Worm (Caenorhabditis elegans) whole organism, young adult: Measurements from ENCODE around the gene ent-1.
A peak's percentile ranks its signal among the peaks of the same experiment; 100 is the strongest.

ENCODE experiments used
- B0261.1 ChIP-seq: sonication (generic microtip); optimal IDR thresholded peaks from 2 replicates; lab custom pipeline; 2016; ENCODE audit warnings: mild to moderate bottlenecking, missing genetic modification characterization, moderate library complexity, missing compliant biosample characterization
- B0336.3 ChIP-seq: fragments of 200-800 bp; sonication (Bioruptor generic); IDR thresholded peaks from 2 replicates; pipeline ENCODE4 v1.3.6; 2022; ENCODE audit warnings: missing genetic modification characterization, missing compliant biosample characterization
- C17E4.6 ChIP-seq: fragments of 200-800 bp; sonication (Bioruptor generic); IDR thresholded peaks from 2 replicates; pipeline ENCODE4 v1.3.6; 2022; ENCODE audit warnings: missing genetic modification reagents, missing genetic modification characterization, missing compliant biosample characterization
- D2030.7 ChIP-seq: fragments of 200-800 bp; sonication (Bioruptor generic); IDR thresholded peaks from 2 replicates; pipeline ENCODE4 v1.3.6; 2022; ENCODE audit warnings: missing genetic modification reagents, missing genetic modification characterization, missing compliant biosample characterization
- F22D6.2 ChIP-seq: sonication (generic microtip); optimal IDR thresholded peaks from 2 replicates; lab custom pipeline; 2016; ENCODE audit warnings: mild to moderate bottlenecking, missing genetic modification characterization, missing compliant biosample characterization
- F37B4.10 ChIP-seq: fragments of 200-800 bp; sonication (Bioruptor generic); IDR thresholded peaks from 2 replicates; pipeline ENCODE4 v1.3.6; 2022; ENCODE audit warnings: missing genetic modification characterization, missing compliant biosample characterization
- F49E8.2 ChIP-seq: sonication (generic microtip); optimal IDR thresholded peaks from 3 replicates; lab custom pipeline; 2017; ENCODE audit warnings: missing genetic modification characterization, mild to moderate bottlenecking, missing compliant biosample characterization, antibody characterized with exemption, moderate library complexity; ENCODE audit not compliant: insufficient read depth
- F52B5.7 ChIP-seq: sonication (generic microtip); optimal IDR thresholded peaks from 2 replicates; lab custom pipeline; 2016; ENCODE audit warnings: mild to moderate bottlenecking, missing genetic modification characterization, missing compliant biosample characterization
- F55B11.4 ChIP-seq: sonication (generic microtip); optimal IDR thresholded peaks from 2 replicates; lab custom pipeline; 2016; ENCODE audit warnings: missing compliant biosample characterization, missing genetic modification characterization, borderline replicate concordance; ENCODE audit not compliant: insufficient read depth
- T07F8.4 ChIP-seq: sonication (generic microtip); optimal IDR thresholded peaks from 2 replicates; lab custom pipeline; 2016; ENCODE audit warnings: mild to moderate bottlenecking, missing genetic modification characterization, moderate library complexity, missing compliant biosample characterization
- T26A5.8 ChIP-seq: sonication (generic microtip); optimal IDR thresholded peaks from 2 replicates; lab custom pipeline; 2016; ENCODE audit warnings: missing genetic modification characterization, missing compliant biosample characterization
- Y56A3A.18 ChIP-seq: fragments of 200-800 bp; sonication (Bioruptor generic); IDR thresholded peaks from 2 replicates; pipeline ENCODE4 v1.3.6; 2022; ENCODE audit warnings: missing genetic modification reagents, missing genetic modification characterization, missing compliant biosample characterization
- akir-1 ChIP-seq: fragments of 200-800 bp; sonication (Bioruptor generic); optimal IDR thresholded peaks from 2 replicates; lab custom pipeline; 2018; ENCODE audit warnings: mild to moderate bottlenecking, missing genetic modification characterization, moderate library complexity, missing compliant biosample characterization
- aptf-2 ChIP-seq: fragments of 200-800 bp; sonication (Bioruptor generic); conservative IDR thresholded peaks from 2 replicates; pipeline ENCODE4 v1.3.6; 2022; ENCODE audit warnings: missing genetic modification reagents, missing genetic modification characterization, missing compliant biosample characterization
- aptf-3 ChIP-seq: fragments of 200-800 bp; sonication (Bioruptor generic); IDR thresholded peaks from 2 replicates; pipeline ENCODE4 v1.3.6; 2022; ENCODE audit warnings: missing genetic modification characterization, missing compliant biosample characterization
- athp-1 ChIP-seq: sonication (generic microtip); optimal IDR thresholded peaks from 2 replicates; lab custom pipeline; 2017; ENCODE audit warnings: mild to moderate bottlenecking, missing genetic modification characterization, missing compliant biosample characterization
- attf-3 ChIP-seq: fragments of 200-800 bp; sonication (Bioruptor generic); conservative IDR thresholded peaks from 2 replicates; pipeline ENCODE4 v1.3.6; 2022; ENCODE audit warnings: missing genetic modification reagents, missing genetic modification characterization, missing compliant biosample characterization
- attf-6 ChIP-seq: fragments of 200-800 bp; sonication (Bioruptor generic); IDR thresholded peaks from 2 replicates; pipeline ENCODE4 v1.3.6; 2022; ENCODE audit warnings: missing genetic modification reagents, missing genetic modification characterization, missing compliant biosample characterization
- ceh-79 ChIP-seq: sonication (generic microtip); optimal IDR thresholded peaks from 2 replicates; lab custom pipeline; 2017; ENCODE audit warnings: mild to moderate bottlenecking, missing genetic modification characterization, missing compliant biosample characterization
- die-1 ChIP-seq: sonication (generic microtip); optimal IDR thresholded peaks from 2 replicates; lab custom pipeline; 2016; ENCODE audit warnings: missing genotype, mild to moderate bottlenecking, missing genetic modification characterization, missing compliant biosample characterization
- dpff-1 ChIP-seq: sonication (generic microtip); optimal IDR thresholded peaks from 2 replicates; lab custom pipeline; 2017; ENCODE audit warnings: mild to moderate bottlenecking, missing genetic modification characterization, missing compliant biosample characterization
- efl-1 ChIP-seq: fragments of 150-350 bp; optimal IDR thresholded peaks from 2 replicates; lab custom pipeline; 2014; ENCODE audit warnings: missing biosample characterization, missing genetic modification reagents, missing genetic modification characterization
- egl-44 ChIP-seq: fragments of 200-800 bp; sonication (Bioruptor generic); IDR thresholded peaks from 2 replicates; pipeline ENCODE4 v1.3.6; 2022; ENCODE audit warnings: missing genetic modification reagents, missing genetic modification characterization, missing compliant biosample characterization
- egrh-3 ChIP-seq: fragments of 200-800 bp; sonication (Bioruptor generic); IDR thresholded peaks from 2 replicates; pipeline ENCODE4 v1.3.6; 2022; ENCODE audit warnings: missing genetic modification reagents, missing genetic modification characterization, missing compliant biosample characterization
- fkh-3 ChIP-seq: sonication (generic microtip); optimal IDR thresholded peaks from 2 replicates; lab custom pipeline; 2016; ENCODE audit warnings: mild to moderate bottlenecking, missing genetic modification characterization, missing compliant biosample characterization
- hlh-12 ChIP-seq: sonication (generic microtip); optimal IDR thresholded peaks from 2 replicates; lab custom pipeline; 2016; ENCODE audit warnings: missing genetic modification characterization, missing compliant biosample characterization
- hmg-1.2 ChIP-seq: fragments of 200-800 bp; sonication (Bioruptor generic); IDR thresholded peaks from 2 replicates; pipeline ENCODE4 v1.3.6; 2022; ENCODE audit warnings: missing genetic modification reagents, missing genetic modification characterization, missing compliant biosample characterization
- hmg-20 ChIP-seq: fragments of 200-800 bp; sonication (Bioruptor generic); IDR thresholded peaks from 2 replicates; pipeline ENCODE4 v1.3.6; 2022; ENCODE audit warnings: missing genetic modification reagents, missing genetic modification characterization, missing compliant biosample characterization
- let-526 ChIP-seq: fragments of 200-800 bp; sonication (Bioruptor generic); IDR thresholded peaks from 2 replicates; pipeline ENCODE4 v1.3.6; 2022; ENCODE audit warnings: missing genetic modification reagents, missing genetic modification characterization, missing compliant biosample characterization
- lin-26 ChIP-seq: fragments of 200-800 bp; sonication (Bioruptor generic); IDR thresholded peaks from 2 replicates; pipeline ENCODE4 v1.3.6; 2022; ENCODE audit warnings: missing genetic modification reagents, missing genetic modification characterization, missing compliant biosample characterization
- lin-35 ChIP-seq, 3 experiments: fragments of 150-350 bp in 2 of 3; sonication (generic microtip) in 1 of 3; optimal IDR thresholded peaks; 2 replicates each; lab custom pipeline; 2014 to 2018; ENCODE audit warnings: missing biosample characterization in 3 of 3, missing genetic modification characterization in 3 of 3, missing genetic modification reagents in 3 of 3
- lin-40 ChIP-seq: sonication (generic microtip); optimal IDR thresholded peaks from 2 replicates; lab custom pipeline; 2016; ENCODE audit warnings: missing genetic modification characterization, mild to moderate bottlenecking, missing compliant biosample characterization, missing genotype, missing genetic modification reagents
- lin-54 ChIP-seq: fragments of 200-800 bp; sonication (Bioruptor generic); optimal IDR thresholded peaks from 2 replicates; lab custom pipeline; 2018; ENCODE audit warnings: mild to moderate bottlenecking, missing genetic modification characterization, missing compliant biosample characterization
- mes-4 ChIP-seq: sonication (generic microtip); optimal IDR thresholded peaks from 2 replicates; lab custom pipeline; 2016; ENCODE audit warnings: missing genotype, missing genetic modification characterization, missing compliant biosample characterization
- nfya-2 ChIP-seq: fragments of 200-800 bp; sonication (Bioruptor generic); IDR thresholded peaks from 2 replicates; pipeline ENCODE4 v1.3.6; 2022; ENCODE audit warnings: missing genetic modification reagents, missing genetic modification characterization, missing compliant biosample characterization
- nfyb-1 ChIP-seq: fragments of 200-800 bp; sonication (Bioruptor generic); IDR thresholded peaks from 2 replicates; pipeline ENCODE4 v1.3.6; 2022; ENCODE audit warnings: missing genetic modification reagents, missing genetic modification characterization, missing compliant biosample characterization
- nhr-179 ChIP-seq: sonication (generic microtip); optimal IDR thresholded peaks from 2 replicates; lab custom pipeline; 2016; ENCODE audit warnings: mild to moderate bottlenecking, missing genetic modification characterization, missing compliant biosample characterization
- pbrm-1 ChIP-seq: fragments of 200-800 bp; sonication (Bioruptor generic); IDR thresholded peaks from 2 replicates; pipeline ENCODE4 v1.3.6; 2022; ENCODE audit warnings: missing genetic modification reagents, missing genetic modification characterization, missing compliant biosample characterization
- rcor-1 ChIP-seq: fragments of 200-800 bp; sonication (Bioruptor generic); IDR thresholded peaks from 2 replicates; pipeline ENCODE4 v1.3.6; 2022; ENCODE audit warnings: missing genetic modification reagents, missing genetic modification characterization, missing compliant biosample characterization
- sea-2 ChIP-seq: fragments of 200-800 bp; sonication (Bioruptor generic); IDR thresholded peaks from 2 replicates; pipeline ENCODE4 v1.3.6; 2022; ENCODE audit warnings: missing genetic modification characterization, missing compliant biosample characterization
- snpc-1.1 ChIP-seq: sonication (generic microtip); optimal IDR thresholded peaks from 2 replicates; lab custom pipeline; 2017; ENCODE audit warnings: missing genetic modification characterization, mild to moderate bottlenecking, missing compliant biosample characterization, antibody characterized with exemption, moderate library complexity, missing genotype, missing genetic modification reagents; ENCODE audit not compliant: insufficient read depth
- snpc-3.4 ChIP-seq: sonication (generic microtip); optimal IDR thresholded peaks from 2 replicates; lab custom pipeline; 2017; ENCODE audit warnings: missing genetic modification characterization, mild to moderate bottlenecking, missing compliant biosample characterization, antibody characterized with exemption, moderate library complexity, missing genotype, missing genetic modification reagents
- sptf-2 ChIP-seq: fragments of 200-800 bp; sonication (Bioruptor generic); optimal IDR thresholded peaks from 2 replicates; lab custom pipeline; 2018; ENCODE audit warnings: mild to moderate bottlenecking, missing genetic modification characterization, missing compliant biosample characterization
- tbx-9 ChIP-seq: sonication (generic microtip); optimal IDR thresholded peaks from 2 replicates; lab custom pipeline; 2016; ENCODE audit warnings: borderline replicate concordance, missing genetic modification characterization, inconsistent platforms, missing compliant biosample characterization
- tlf-1 ChIP-seq: fragments of 200-800 bp; sonication (Bioruptor generic); optimal IDR thresholded peaks from 2 replicates; lab custom pipeline; 2018; ENCODE audit warnings: mild to moderate bottlenecking, missing genetic modification characterization, missing compliant biosample characterization
- unc-130 ChIP-seq: sonication (generic microtip); optimal IDR thresholded peaks from 2 replicates; lab custom pipeline; 2016; ENCODE audit warnings: missing genetic modification reagents, missing genetic modification characterization, missing compliant biosample characterization
- xnd-1 ChIP-seq: sonication (generic microtip); optimal IDR thresholded peaks from 2 replicates; lab custom pipeline; 2016; ENCODE audit warnings: missing genotype, missing genetic modification reagents, missing genetic modification characterization, missing compliant biosample characterization
- zfh-2 ChIP-seq: fragments of 200-800 bp; sonication (Bioruptor generic); conservative IDR thresholded peaks from 2 replicates; pipeline ENCODE4 v1.3.6; 2022; ENCODE audit warnings: missing genetic modification reagents, missing genetic modification characterization, missing compliant biosample characterization
- zim-3 ChIP-seq: sonication (generic microtip); optimal IDR thresholded peaks from 2 replicates; lab custom pipeline; 2017; ENCODE audit warnings: mild to moderate bottlenecking, missing genetic modification characterization, moderate library complexity, missing compliant biosample characterization

ent-1 gene

DNA sequence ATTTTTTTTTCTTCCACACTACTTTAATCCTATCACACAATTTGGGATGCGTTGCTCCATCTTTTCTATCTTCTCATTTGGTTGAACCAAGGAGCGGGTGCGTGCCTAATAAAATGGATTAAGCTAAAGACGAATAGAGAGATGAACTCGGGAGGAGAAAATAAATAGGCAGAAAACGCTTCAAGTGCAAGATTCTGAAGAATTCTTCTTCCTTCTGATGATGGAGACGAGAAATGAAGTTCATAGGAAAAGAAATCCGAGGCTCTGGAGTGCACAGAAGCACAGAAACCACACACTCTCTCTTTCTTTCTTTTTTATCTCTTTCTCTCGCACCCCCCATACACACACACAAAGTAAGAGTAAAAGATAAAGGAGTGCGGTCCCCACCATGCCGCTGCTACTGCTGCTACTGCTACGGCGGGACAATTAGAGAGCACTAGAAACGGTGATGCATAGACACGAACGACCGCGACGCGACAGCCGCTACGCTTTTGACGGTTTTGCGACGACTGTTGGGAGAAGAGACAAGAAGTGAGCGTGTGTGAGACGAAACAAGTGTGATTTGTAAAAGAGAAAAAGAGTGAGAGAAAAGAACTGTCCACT lies 36.9 kb upstream of the ent-1 start:
- peak; percentile 47 for TF ChIP-seq egrh-3
- no peak for TF ChIP-seq mes-4 (tag; lab: Kevin White, UChicago)
- TF ChIP-seq B0336.3 (GFP tag; lab: Robert Waterston, UW) = peak; percentile 86
- TF ChIP-seq F52B5.7 = no peak
- peak; percentile 53; the same call in 1 of the 2 replicates for TF ChIP-seq lin-26 (GFP tag; lab: Robert Waterston, UW)
- TF ChIP-seq nfya-2 (GFP tag; lab: Robert Waterston, UW) = no peak
- no peak for TF ChIP-seq hmg-20 (GFP tag; lab: Robert Waterston, UW)
- no peak for TF ChIP-seq dpff-1 (tag; lab: Kevin White, UChicago)
- TF ChIP-seq die-1 (tag; lab: Kevin White, UChicago) = no peak
- peak; percentile 45; the same call in 1 of the 2 replicates for TF ChIP-seq Y56A3A.18 (GFP tag; lab: Robert Waterston, UW)
- no peak for TF ChIP-seq C17E4.6
- no peak for TF ChIP-seq hlh-12
- no peak for TF ChIP-seq nhr-179 (tag; lab: Kevin White, UChicago)
- no peak for TF ChIP-seq T07F8.4 (tag; lab: Kevin White, UChicago)
- TF ChIP-seq attf-6 (GFP tag; lab: Robert Waterston, UW) = no peak
- TF ChIP-seq F22D6.2 (tag; lab: Kevin White, UChicago) = no peak
- no peak for TF ChIP-seq attf-3
- no peak for TF ChIP-seq let-526 (GFP tag; lab: Robert Waterston, UW)
- TF ChIP-seq egl-44 = 0 out of 2 replicates have a peak, but pooled peaks have one; percentile 21
- TF ChIP-seq fkh-3 (tag; lab: Kevin White, UChicago) = no peak
- no peak for TF ChIP-seq F55B11.4 (tag; lab: Kevin White, UChicago)
- TF ChIP-seq zfh-2 (GFP tag; lab: Robert Waterston, UW) = peak; percentile 89
- peak; percentile 49; the same call in 1 of the 2 replicates for TF ChIP-seq nfyb-1
- TF ChIP-seq F49E8.2 (tag; lab: Kevin White, UChicago) = no peak
- no peak for TF ChIP-seq T26A5.8 (tag; lab: Kevin White, UChicago)
- no peak for TF ChIP-seq snpc-1.1 (tag; lab: Kevin White, UChicago)
- TF ChIP-seq F37B4.10 (GFP tag; lab: Robert Waterston, UW) = no peak
- no peak for TF ChIP-seq D2030.7 (GFP tag; lab: Robert Waterston, UW)
- TF ChIP-seq aptf-2 = no peak
- TF ChIP-seq sptf-2 (GFP tag; lab: Kevin White, UChicago) = no peak
- 0 out of 2 replicates have a peak, but pooled peaks have one; percentile 23 for TF ChIP-seq rcor-1 (GFP tag; lab: Robert Waterston, UW)
- TF ChIP-seq tbx-9 (tag; lab: Kevin White, UChicago) = no peak
- TF ChIP-seq ceh-79 (tag; lab: Kevin White, UChicago) = no peak
- TF ChIP-seq zim-3 = no peak
- TF ChIP-seq snpc-3.4 (tag; lab: Kevin White, UChicago) = no peak
- TF ChIP-seq B0261.1 = no peak
- TF ChIP-seq unc-130 (GFP tag; lab: Kevin White, UChicago) = no peak
- TF ChIP-seq athp-1 = no peak
- no peak for TF ChIP-seq sea-2 (GFP tag; lab: Robert Waterston, UW)
- no peak for TF ChIP-seq akir-1 (GFP tag; lab: Kevin White, UChicago)
- TF ChIP-seq pbrm-1 (GFP tag; lab: Robert Waterston, UW) = peak; percentile 42; the same call in 1 of the 2 replicates
- peak; percentile 34 for TF ChIP-seq lin-54 (GFP tag; lab: Kevin White, UChicago)
- TF ChIP-seq lin-40 (tag; lab: Kevin White, UChicago) = peak; percentile 58
- no peak for TF ChIP-seq xnd-1 (tag; lab: Kevin White, UChicago)
- peak; percentile 90 for TF ChIP-seq hmg-1.2 (GFP tag; lab: Robert Waterston, UW)
- no peak for TF ChIP-seq aptf-3 (GFP tag; lab: Robert Waterston, UW)
- TF ChIP-seq tlf-1 (GFP tag; lab: Kevin White, UChicago) = no peak
- TF ChIP-seq efl-1 (GFP tag; lab: Kevin White, UChicago) = no peak
- TF ChIP-seq lin-35 (GFP tag; optimal IDR thresholded peaks at IDR 0.05; lab: Kevin White, UChicago) = peak in 1 of 3 experiments; percentile 46
